Worm (Caenorhabditis elegans): ENCODE results near the gene acl-9.

DNA sequence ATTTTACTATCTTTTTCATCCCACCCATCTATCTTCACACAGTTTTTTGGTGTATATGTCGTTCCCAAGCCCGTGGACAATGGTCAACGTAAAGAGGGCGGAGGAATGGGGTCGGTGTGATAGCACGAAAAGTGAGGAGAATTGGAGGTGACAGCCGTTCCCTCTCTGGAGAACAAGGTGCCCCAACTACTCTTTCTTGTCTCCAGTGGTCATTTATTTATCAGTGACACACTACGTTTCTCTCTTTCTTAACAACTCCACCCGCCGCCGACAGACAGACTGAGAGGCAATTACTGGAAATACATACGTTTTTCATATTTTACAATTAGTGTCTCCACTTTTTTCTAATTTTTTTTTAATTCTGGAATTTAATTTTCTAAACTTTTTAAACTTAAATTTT, 3.9 kb downstream of the acl-9 start:
- TF ChIP-seq nhr-12 (tag; optimal IDR thresholded peaks at IDR 0.05): no peak
- no peak for TF ChIP-seq ztf-4 (tag; optimal IDR thresholded peaks at IDR 0.05)
- no peak for TF ChIP-seq tbx-2 (tag; optimal IDR thresholded peaks at IDR 0.05)
- TF ChIP-seq alr-1 (tag; optimal IDR thresholded peaks at IDR 0.05; ENCODE audit: borderline replicate concordance): no peak
- TF ChIP-seq zag-1 (tag; optimal IDR thresholded peaks at IDR 0.05): no peak
- TF ChIP-seq lin-15B (tag; optimal IDR thresholded peaks at IDR 0.05): no peak
- TF ChIP-seq ets-5 (GFP tag; IDR thresholded peaks at IDR 0.05): no peak
- no peak for TF ChIP-seq lin-14 (GFP tag; optimal IDR thresholded peaks at IDR 0.05)
- no peak for TF ChIP-seq fos-1 (tag; optimal IDR thresholded peaks at IDR 0.05)
- TF ChIP-seq fkh-8 (tag; optimal IDR thresholded peaks at IDR 0.05): no peak
- no peak for TF ChIP-seq ama-1 (optimal IDR thresholded peaks at IDR 0.05)
- TF ChIP-seq sup-37 (GFP tag; optimal IDR thresholded peaks at IDR 0.05): no peak

All from whole organism, L1 larva.